Worm (Caenorhabditis elegans): ENCODE results near the gene athp-1.

The athp-1 gene

DNA sequence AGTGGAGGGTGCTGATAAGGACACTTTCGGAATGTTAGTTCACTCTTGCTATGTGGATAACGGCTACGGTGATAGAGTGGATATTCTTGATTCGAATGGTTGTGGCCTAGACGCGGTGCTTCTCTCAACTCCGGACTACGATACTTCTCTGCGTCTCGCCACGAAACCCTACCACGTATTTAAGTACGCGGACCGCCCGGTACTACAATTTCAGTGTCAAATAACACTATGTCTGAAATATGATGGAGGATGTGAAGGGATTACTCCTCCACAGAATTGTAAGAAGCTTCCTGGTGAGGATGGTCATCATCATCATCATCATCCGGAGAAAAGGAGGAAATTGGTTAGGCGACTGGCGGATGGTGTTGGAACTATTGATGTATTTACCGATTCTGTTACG lies 33.4 kb downstream of the athp-1 start:
- TF ChIP-seq ceh-14 (tag; optimal IDR thresholded peaks at IDR 0.05): no peak
- TF ChIP-seq pax-1 (tag; optimal IDR thresholded peaks at IDR 0.05): no peak
- no peak for TF ChIP-seq ceh-22 (tag; optimal IDR thresholded peaks at IDR 0.05)
- TF ChIP-seq fkh-6 (tag; optimal IDR thresholded peaks at IDR 0.05): no peak
- no peak for TF ChIP-seq unc-55 (GFP tag; optimal IDR thresholded peaks at IDR 0.05)
- TF ChIP-seq pha-2 (tag; optimal IDR thresholded peaks at IDR 0.05): no peak
- TF ChIP-seq ama-1 (optimal IDR thresholded peaks at IDR 0.05): no peak
- no peak for TF ChIP-seq tbx-2 (tag; optimal IDR thresholded peaks at IDR 0.05)
- no peak for TF ChIP-seq pqm-1 (tag; optimal IDR thresholded peaks at IDR 0.05)
- TF ChIP-seq K02D7.2 (tag; optimal IDR thresholded peaks at IDR 0.05): no peak
- no peak for TF ChIP-seq ceh-34 (tag; optimal IDR thresholded peaks at IDR 0.05)
- TF ChIP-seq C38D4.7 (GFP tag; optimal IDR thresholded peaks at IDR 0.05): no peak

DNA sequence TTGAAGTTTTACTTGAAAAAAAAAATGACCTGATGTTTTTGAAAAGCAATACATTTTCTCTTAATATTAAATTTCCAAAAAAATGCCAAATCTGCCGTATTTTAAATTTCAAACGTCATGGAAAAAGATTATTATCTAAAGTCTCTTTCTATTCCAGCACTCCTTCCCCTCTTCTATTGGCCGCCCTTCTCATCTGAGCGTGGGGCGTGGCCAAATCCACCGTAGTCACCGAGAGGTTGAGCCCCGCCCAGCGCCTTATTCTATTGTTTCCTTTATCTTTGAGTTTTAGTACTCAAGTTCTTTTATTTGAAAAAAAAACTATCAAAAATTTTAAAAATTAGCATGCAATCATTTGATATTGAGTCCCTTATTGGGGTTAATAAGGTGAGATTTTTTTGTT lies 38.5 kb downstream of the athp-1 start, which contains the start of gene vab-7:
TSS of gene vab-7 (plus strand) at position 301 of the 400 bp plus-strand sequence.
- TF ChIP-seq hlh-15 (tag; optimal IDR thresholded peaks at IDR 0.05) (no peak), elt-2 (tag; optimal IDR thresholded peaks at IDR 0.05) (no peak), nfya-1 (tag; optimal IDR thresholded peaks at IDR 0.05) (no peak), unc-86 (tag; optimal IDR thresholded peaks at IDR 0.05) (no peak), hlh-6 (tag; optimal IDR thresholded peaks at IDR 0.05) (no peak), ets-4 (tag; optimal IDR thresholded peaks at IDR 0.05) (no peak), ceh-14 (tag; optimal IDR thresholded peaks at IDR 0.05) (no peak), hlh-30 (tag; optimal IDR thresholded peaks at IDR 0.05; ENCODE audit: insufficient read depth) (no peak), pax-1 (tag; optimal IDR thresholded peaks at IDR 0.05) (no peak), pros-1 (tag; optimal IDR thresholded peaks at IDR 0.05) (no peak), nhr-11 (tag; optimal IDR thresholded peaks at IDR 0.05) (no peak), ztf-16 (tag; optimal IDR thresholded peaks at IDR 0.05) (no peak), fkh-10 (GFP tag; optimal IDR thresholded peaks at IDR 0.05) (no peak), ahr-1 (tag; optimal IDR thresholded peaks at IDR 0.05) (no peak), ceh-34 (tag; optimal IDR thresholded peaks at IDR 0.05) (no peak), ceh-6 (GFP tag; optimal IDR thresholded peaks at IDR 0.05) (no peak), odd-2 (tag; optimal IDR thresholded peaks at IDR 0.05) (no peak), pha-4 (tag; optimal IDR thresholded peaks at IDR 0.05) (no peak), sox-2 (GFP tag; IDR thresholded peaks at IDR 0.05) (no peak)

ce11 chrIII:10921474-10921873 lies 39.9 kb downstream of the athp-1 start:
- TF ChIP-seq ceh-45 (GFP tag; IDR thresholded peaks at IDR 0.05) (0 out of 2 replicates have a peak, but pooled peaks have one; percentile 26), npax-4 (tag; optimal IDR thresholded peaks at IDR 0.05) (no peak)

DNA sequence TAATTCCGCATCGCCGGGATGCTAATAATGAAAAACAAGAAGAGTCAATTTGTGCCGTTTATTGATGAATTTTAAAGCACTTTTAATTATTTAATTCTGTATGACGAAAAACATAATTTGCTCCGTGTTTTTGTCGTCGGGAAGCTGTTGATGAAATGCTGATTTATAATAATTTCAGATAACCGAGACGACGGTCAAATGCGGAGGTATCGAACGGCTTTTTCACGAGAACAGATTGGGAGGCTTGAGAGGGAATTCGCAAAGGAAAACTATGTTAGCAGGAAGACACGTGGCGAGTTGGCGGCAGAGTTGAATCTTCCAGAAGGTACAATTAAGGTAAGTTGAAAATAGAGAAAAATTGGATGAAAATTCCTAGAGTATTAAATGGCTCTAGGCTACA lies 42.0 kb downstream of the athp-1 start:
- no peak for TF ChIP-seq madf-2 (tag; optimal IDR thresholded peaks at IDR 0.05)
- no peak for TF ChIP-seq unc-86 (tag; optimal IDR thresholded peaks at IDR 0.05)
- no peak for TF ChIP-seq ets-4 (tag; optimal IDR thresholded peaks at IDR 0.05)
- no peak for TF ChIP-seq ceh-48 (tag; optimal IDR thresholded peaks at IDR 0.05)
- TF ChIP-seq ceh-19 (GFP tag; optimal IDR thresholded peaks at IDR 0.05): no peak
- TF ChIP-seq ztf-16 (tag; optimal IDR thresholded peaks at IDR 0.05): no peak
- TF ChIP-seq pha-2 (tag; optimal IDR thresholded peaks at IDR 0.05): no peak
- no peak for TF ChIP-seq nhr-11 (tag; optimal IDR thresholded peaks at IDR 0.05)
- no peak for TF ChIP-seq eyg-1 (tag; optimal IDR thresholded peaks at IDR 0.05)

DNA sequence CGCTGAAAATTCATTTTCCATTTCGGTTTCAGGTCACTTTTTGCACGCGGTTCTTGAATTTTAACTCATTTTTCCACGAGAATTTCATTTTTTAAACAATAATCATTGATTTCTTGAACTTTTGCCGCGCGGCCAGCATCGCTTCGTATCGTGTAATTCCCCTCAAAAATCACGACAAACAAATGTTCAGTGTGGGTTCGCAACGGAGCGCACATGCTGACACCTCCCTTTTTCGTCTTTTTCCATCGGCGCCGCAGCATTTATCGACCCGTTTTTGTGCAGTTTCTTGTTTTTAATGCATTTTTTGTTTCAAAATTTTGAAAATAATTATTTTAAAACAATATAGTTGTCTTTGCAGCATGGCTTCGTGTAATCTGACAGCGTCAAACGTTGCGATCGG lies 49.3 kb downstream of the athp-1 start, which contains the start of gene M142.5:
TSS of gene M142.5 (plus strand) at position 352 of the 400 bp plus-strand sequence.
- no peak for TF ChIP-seq ceh-19 (GFP tag; optimal IDR thresholded peaks at IDR 0.05)
- no peak for TF ChIP-seq ceh-34 (tag; optimal IDR thresholded peaks at IDR 0.05)
- TF ChIP-seq pha-4 (tag; optimal IDR thresholded peaks at IDR 0.05): no peak
- peak; percentile 7 for TF ChIP-seq ceh-31 (tag; optimal IDR thresholded peaks at IDR 0.05)
- no peak for TF ChIP-seq ref-2 (tag; optimal IDR thresholded peaks at IDR 0.05)
- no peak for TF ChIP-seq ztf-16 (tag; optimal IDR thresholded peaks at IDR 0.05)
- TF ChIP-seq syd-9 (tag; optimal IDR thresholded peaks at IDR 0.05): no peak
